Worm (Caenorhabditis elegans) whole organism, L4/young adult: ENCODE data around the gene sru-29.

Experiments
- W03F9.2 ChIP-seq: fragments of 150-350 bp; optimal IDR thresholded peaks from 2 replicates; lab custom pipeline; 2014; ENCODE audit warnings: missing biosample characterization, missing genetic modification characterization
- dao-5 ChIP-seq: sonication (generic microtip); optimal IDR thresholded peaks from 2 replicates; lab custom pipeline; 2016; ENCODE audit warnings: missing genotype, missing genetic modification characterization, moderate library complexity, missing compliant biosample characterization
- him-1 ChIP-seq: sonication (generic microtip); optimal IDR thresholded peaks from 2 replicates; lab custom pipeline; 2016; ENCODE audit warnings: missing genotype, missing genetic modification reagents, missing genetic modification characterization, missing compliant biosample characterization

DNA sequence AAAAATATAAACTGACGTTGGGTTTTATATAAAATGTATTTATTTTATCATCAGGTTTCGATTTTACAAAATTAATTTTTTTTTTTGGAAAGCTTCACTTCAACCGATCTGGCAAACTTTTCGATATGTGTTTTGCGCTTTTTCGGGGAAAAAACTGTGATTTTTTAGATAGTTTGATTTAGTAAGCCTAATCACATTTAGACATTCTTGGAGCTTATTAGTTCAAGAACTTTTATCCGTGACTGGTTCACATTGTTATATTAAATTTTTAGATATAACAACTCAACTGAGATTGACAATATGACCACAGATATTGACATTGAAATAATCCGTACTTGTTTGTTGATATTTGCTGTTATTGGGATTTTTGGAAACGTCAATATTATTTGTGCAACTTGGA, 26.4 kb downstream of the sru-29 start, which contains the start of gene srsx-21:
- no peak for TF ChIP-seq dao-5
- no peak for TF ChIP-seq him-1 (tag; lab: Kevin White, UChicago)
- no peak for TF ChIP-seq W03F9.2 (tag; lab: Kevin White, UChicago)
